Fruit fly (Drosophila melanogaster): ENCODE results near the gene Vps16B.

Vps16B gene

dm6 chr3R:29772795-29773331, 43.4 kb downstream of the Vps16B start (continued):
- TF ChIP-seq Hr78 (GFP tag; optimal IDR thresholded peaks at IDR 0.05) (peak in 1 of 2 experiments; percentile 45), CG6654 (GFP tag; optimal IDR thresholded peaks at IDR 0.05) (no peak), BEAF-32 (GFP tag; optimal IDR thresholded peaks at IDR 0.05) (no peak), CG10565 (GFP tag; optimal IDR thresholded peaks at IDR 0.05) (no peak), ci (GFP tag; IDR thresholded peaks at IDR 0.05) (peak; percentile 80; the same call in 2 of the 3 replicates), Hey (tag; optimal IDR thresholded peaks at IDR 0.05) (peak; percentile 51), sisA (GFP tag; IDR thresholded peaks at IDR 0.05) (no peak), NC2β (GFP tag; optimal IDR thresholded peaks at IDR 0.05) (no peak), B-H2 (GFP tag; optimal IDR thresholded peaks at IDR 0.05) (peak; percentile 11), slou (GFP tag; optimal IDR thresholded peaks at IDR 0.05) (no peak), ase (GFP tag; IDR thresholded peaks at IDR 0.05) (no peak), pb (GFP tag; optimal IDR thresholded peaks at IDR 0.05) (no peak), Aef1 (GFP tag; IDR thresholded peaks at IDR 0.05) (peak; percentile 78), psq (GFP tag; optimal IDR thresholded peaks at IDR 0.05) (peak; percentile 76), CG34422 (GFP tag; IDR thresholded peaks at IDR 0.05) (peak; percentile 83), hkb (optimal IDR thresholded peaks at IDR 0.05) (no peak), hkb (GFP tag; IDR thresholded peaks at IDR 0.05) (peak; percentile 44; the same call in 1 of the 2 replicates), CG12744 (GFP tag; optimal IDR thresholded peaks at IDR 0.05) (no peak), p53 (GFP tag; optimal IDR thresholded peaks at IDR 0.05) (no peak), CG12236 (GFP tag; optimal IDR thresholded peaks at IDR 0.05) (no peak), zfh1 (GFP tag; IDR thresholded peaks at IDR 0.05) (no peak), MBD-R2 (GFP tag; IDR thresholded peaks at IDR 0.05) (no peak; the same call in 1 of the 2 replicates), CG7839 (tag; optimal IDR thresholded peaks at IDR 0.05) (no peak), Ssrp (tag; optimal IDR thresholded peaks at IDR 0.05) (no peak), mld (GFP tag; IDR thresholded peaks at IDR 0.05; ENCODE audit: partially characterized antibody) (no peak), H15 (GFP tag; IDR thresholded peaks at IDR 0.05) (no peak), kah (GFP tag; optimal IDR thresholded peaks at IDR 0.05) (peak; percentile 52), vfl (GFP tag; optimal IDR thresholded peaks at IDR 0.05) (no peak), CG1792 (GFP tag; optimal IDR thresholded peaks at IDR 0.05) (no peak), zf30C (GFP tag; optimal IDR thresholded peaks at IDR 0.05) (no peak), nerfin-2 (GFP tag; IDR thresholded peaks at IDR 0.05; ENCODE audit: partially characterized antibody) (peak; percentile 41; the same call in 1 of the 2 replicates), bowl (GFP tag; IDR thresholded peaks at IDR 0.05) (no peak), pros (GFP tag; optimal IDR thresholded peaks at IDR 0.05) (peak; percentile 69), Mad (GFP tag; optimal IDR thresholded peaks at IDR 0.05) (no peak), bigmax (GFP tag; optimal IDR thresholded peaks at IDR 0.05) (peak; percentile 6), gcm (GFP tag; optimal IDR thresholded peaks at IDR 0.05) (no peak), CG13424 (tag; optimal IDR thresholded peaks at IDR 0.05) (no peak), CG6175 (GFP tag; IDR thresholded peaks at IDR 0.05) (peak; percentile 84; the same call in 2 of the 3 replicates), sqz (GFP tag; optimal IDR thresholded peaks at IDR 0.05) (no peak), stc (GFP tag; IDR thresholded peaks at IDR 0.05) (peak; percentile 31; the same call in 1 of the 2 replicates), CG7745 (tag; optimal IDR thresholded peaks at IDR 0.05) (no peak), GATAe (GFP tag; conservative IDR thresholded peaks at IDR 0.05) (peak; percentile 38), ind (GFP tag; optimal IDR thresholded peaks at IDR 0.05) (no peak), CG4328 (GFP tag; optimal IDR thresholded peaks at IDR 0.05) (no peak), CG12299 (tag; optimal IDR thresholded peaks at IDR 0.05) (no peak), nerfin-1 (tag; optimal IDR thresholded peaks at IDR 0.05) (peak; percentile 86), CG9727 (GFP tag; optimal IDR thresholded peaks at IDR 0.05) (no peak), odd (GFP tag; optimal IDR thresholded peaks at IDR 0.05) (peak; percentile 14), gfzf (GFP tag; optimal IDR thresholded peaks at IDR 0.05) (no peak), CG11696 (GFP tag; IDR thresholded peaks at IDR 0.05) (no peak), Atf6 (GFP tag; IDR thresholded peaks at IDR 0.05) (peak; percentile 69)

All from whole organism, embryonic.